Worm (Caenorhabditis elegans) whole organism, L4 larva: ENCODE data around the gene unc-39.
A peak's percentile ranks its signal among the peaks of the same experiment; 100 is the strongest.

Experiments used
- D1046.2 ChIP-seq: fragments of 200-800 bp; sonication (Bioruptor generic); IDR thresholded peaks from 2 replicates; pipeline ENCODE4 v1.3.6; 2022; ENCODE audit warnings: missing genetic modification characterization, missing compliant biosample characterization
- F26F4.8 ChIP-seq: fragments of 200-800 bp; sonication (Bioruptor generic); conservative IDR thresholded peaks from 2 replicates; pipeline ENCODE4 v1.3.6; 2022; ENCODE audit warnings: missing genetic modification characterization, missing compliant biosample characterization
- F44E2.7 ChIP-seq: fragments of 200-800 bp; sonication (Bioruptor generic); IDR thresholded peaks from 2 replicates; pipeline ENCODE4 v2.1.2; 2022; ENCODE audit warnings: missing genetic modification characterization, missing compliant biosample characterization
- T20F7.1 ChIP-seq: fragments of 200-800 bp; sonication (Bioruptor generic); optimal IDR thresholded peaks from 2 replicates; lab custom pipeline; 2018; ENCODE audit warnings: mild to moderate bottlenecking, missing genetic modification characterization, missing compliant biosample characterization
- Y48G9A.11 ChIP-seq: fragments of 200-800 bp; sonication (Bioruptor generic); IDR thresholded peaks from 2 replicates; pipeline ENCODE4 v1.3.6; 2022; ENCODE audit warnings: missing genetic modification reagents, missing genetic modification characterization, missing compliant biosample characterization
- Y5F2A.4 ChIP-seq: fragments of 200-800 bp; sonication (Bioruptor generic); optimal IDR thresholded peaks from 2 replicates; lab custom pipeline; 2018; ENCODE audit warnings: mild to moderate bottlenecking, missing genetic modification characterization, missing compliant biosample characterization
- ZK546.5 ChIP-seq, 2 experiments: sonication (generic microtip); optimal IDR thresholded peaks; 2 replicates each; lab custom pipeline; 2017; ENCODE audit warnings: missing biosample characterization in 2 of 2, missing genetic modification characterization in 2 of 2
- ama-1 ChIP-seq: fragments of 150-350 bp; optimal IDR thresholded peaks from 2 replicates; lab custom pipeline; 2014; ENCODE audit warnings: inconsistent platforms, mixed read lengths
- arid-1 ChIP-seq: fragments of 200-800 bp; sonication (Bioruptor generic); conservative IDR thresholded peaks from 2 replicates; pipeline ENCODE4 v1.3.6; 2022; ENCODE audit warnings: missing genetic modification reagents, missing genetic modification characterization, missing compliant biosample characterization
- attf-4 ChIP-seq: sonication (generic microtip); optimal IDR thresholded peaks from 3 replicates; lab custom pipeline; 2017; ENCODE audit warnings: missing biosample characterization, missing genetic modification characterization
- ces-1 ChIP-seq: fragments of 150-350 bp; sonication (generic microtip); optimal IDR thresholded peaks from 4 replicates; lab custom pipeline; 2014; ENCODE audit warnings: missing biosample characterization, missing genetic modification reagents, missing genetic modification characterization
- cey-2 ChIP-seq: sonication (generic microtip); optimal IDR thresholded peaks from 3 replicates; lab custom pipeline; 2017; ENCODE audit warnings: missing genetic modification characterization, mild to moderate bottlenecking, missing compliant biosample characterization, antibody characterized with exemption, borderline replicate concordance; ENCODE audit not compliant: insufficient read depth
- daf-12 ChIP-seq: fragments of 150-350 bp; optimal IDR thresholded peaks from 2 replicates; lab custom pipeline; 2014; ENCODE audit warnings: missing biosample characterization, missing genetic modification reagents, missing genetic modification characterization
- daf-16 ChIP-seq, 3 experiments: sonication (generic microtip); optimal IDR thresholded peaks; 2 replicates each; lab custom pipeline; 2016 to 2017; ENCODE audit warnings: missing genetic modification characterization in 3 of 3, missing genetic modification reagents in 3 of 3, mild to moderate bottlenecking in 2 of 3, missing compliant biosample characterization in 2 of 3, missing biosample characterization in 1 of 3, moderate library complexity in 1 of 3
- daf-19 ChIP-seq: fragments of 200-800 bp; sonication (Bioruptor generic); conservative IDR thresholded peaks from 2 replicates; pipeline ENCODE4 v1.3.6; 2022; ENCODE audit warnings: missing genetic modification characterization, missing compliant biosample characterization
- daf-8 ChIP-seq: fragments of 200-800 bp; sonication (Bioruptor generic); IDR thresholded peaks from 2 replicates; pipeline ENCODE4 v1.3.6; 2022; ENCODE audit warnings: missing genetic modification characterization, missing compliant biosample characterization
- dmd-8 ChIP-seq: fragments of 200-800 bp; sonication (Bioruptor generic); IDR thresholded peaks from 2 replicates; pipeline ENCODE4 v1.3.6; 2022; ENCODE audit warnings: missing genetic modification characterization, missing compliant biosample characterization
- dpl-1 ChIP-seq: fragments of 150-350 bp; optimal IDR thresholded peaks from 2 replicates; lab custom pipeline; 2014; ENCODE audit warnings: missing biosample characterization, missing genetic modification reagents, missing genetic modification characterization
- egl-27 ChIP-seq: sonication (generic microtip); optimal IDR thresholded peaks from 3 replicates; lab custom pipeline; 2017; ENCODE audit warnings: missing biosample characterization, missing genetic modification reagents, missing genetic modification characterization
- fos-1 ChIP-seq: fragments of 150-350 bp; optimal IDR thresholded peaks from 2 replicates; lab custom pipeline; 2014; ENCODE audit warnings: missing biosample characterization, missing genetic modification characterization
- hif-1 ChIP-seq, 2 experiments: sonication (generic microtip); optimal IDR thresholded peaks; 2 replicates each; lab custom pipeline; 2016 to 2017; ENCODE audit warnings: missing compliant biosample characterization in 2 of 2, missing genetic modification characterization in 2 of 2, missing genetic modification reagents in 2 of 2, missing genotype in 2 of 2, mild to moderate bottlenecking in 1 of 2
- lim-7 ChIP-seq: fragments of 200-800 bp; sonication (Bioruptor generic); IDR thresholded peaks from 2 replicates; pipeline ENCODE4 v1.3.6; 2022; ENCODE audit warnings: missing genetic modification characterization, missing compliant biosample characterization
- lin-13 ChIP-seq: fragments of 150-350 bp; optimal IDR thresholded peaks from 2 replicates; lab custom pipeline; 2014; ENCODE audit warnings: missing biosample characterization, missing genetic modification reagents, missing genetic modification characterization
- lin-15B ChIP-seq: fragments of 150-350 bp; sonication (generic microtip); optimal IDR thresholded peaks from 3 replicates; lab custom pipeline; 2014; ENCODE audit warnings: missing biosample characterization, missing genetic modification characterization
- lin-29 ChIP-seq: fragments of 200-800 bp; sonication (Bioruptor generic); IDR thresholded peaks from 2 replicates; pipeline ENCODE4 v1.3.6; 2022; ENCODE audit warnings: missing genetic modification reagents, missing genetic modification characterization, missing compliant biosample characterization
- lin-38 ChIP-seq: fragments of 200-800 bp; sonication (Bioruptor generic); IDR thresholded peaks from 2 replicates; pipeline ENCODE4 v1.3.6; 2022; ENCODE audit warnings: missing genetic modification reagents, missing genetic modification characterization, missing compliant biosample characterization
- madf-5 ChIP-seq, 2 experiments: fragments of 200-800 bp; sonication (Bioruptor generic); IDR thresholded peaks; 2 replicates each; pipeline ENCODE4 v1.3.6; 2022; ENCODE audit warnings: missing compliant biosample characterization in 2 of 2, missing genetic modification characterization in 2 of 2
- mep-1 ChIP-seq: fragments of 150-350 bp; sonication (generic microtip); optimal IDR thresholded peaks from 3 replicates; lab custom pipeline; 2014; ENCODE audit warnings: missing biosample characterization, missing genetic modification characterization
- mes-2 ChIP-seq: sonication (generic microtip); optimal IDR thresholded peaks from 2 replicates; lab custom pipeline; 2016; ENCODE audit warnings: missing genotype, mild to moderate bottlenecking, missing genetic modification characterization, missing compliant biosample characterization; ENCODE audit not compliant: poor library complexity, severe bottlenecking
- mxl-2 ChIP-seq: fragments of 200-800 bp; sonication (Bioruptor generic); conservative IDR thresholded peaks from 2 replicates; pipeline ENCODE4 v1.3.6; 2022; ENCODE audit warnings: missing genetic modification reagents, missing genetic modification characterization, missing compliant biosample characterization
- mxl-3 ChIP-seq: fragments of 200-800 bp; sonication (Bioruptor generic); optimal IDR thresholded peaks from 2 replicates; lab custom pipeline; 2018; ENCODE audit warnings: mild to moderate bottlenecking, missing genetic modification characterization, missing compliant biosample characterization
- nhr-237 ChIP-seq: sonication (generic microtip); optimal IDR thresholded peaks from 2 replicates; lab custom pipeline; 2017; ENCODE audit warnings: missing biosample characterization, missing genetic modification characterization
- nhr-41 ChIP-seq: fragments of 200-800 bp; sonication (Bioruptor generic); IDR thresholded peaks from 2 replicates; pipeline ENCODE4 v1.3.6; 2022; ENCODE audit warnings: missing genetic modification reagents, missing genetic modification characterization, missing compliant biosample characterization
- pha-4 ChIP-seq, 2 experiments: fragments of 150-350 bp in 1 of 2; fragments of 200-800 bp in 1 of 2; sonication (Bioruptor generic) in 1 of 2; IDR thresholded peaks in 1 of 2; optimal IDR thresholded peaks in 1 of 2; 2 replicates each; pipeline versions ENCODE4 v1.3.6 to Lab custom; 2014 to 2022; ENCODE audit warnings: missing genetic modification characterization in 2 of 2, missing genetic modification reagents in 2 of 2, missing biosample characterization in 1 of 2, missing compliant biosample characterization in 1 of 2
- php-3 ChIP-seq: fragments of 200-800 bp; sonication (Bioruptor generic); IDR thresholded peaks from 2 replicates; pipeline ENCODE4 v1.3.6; 2022; ENCODE audit warnings: missing genetic modification reagents, missing genetic modification characterization, missing compliant biosample characterization
- saeg-2 ChIP-seq: fragments of 200-800 bp; sonication (Bioruptor generic); IDR thresholded peaks from 2 replicates; pipeline ENCODE4 v1.3.6; 2022; ENCODE audit warnings: missing genetic modification reagents, missing genetic modification characterization, missing compliant biosample characterization
- sdz-12 ChIP-seq: fragments of 200-800 bp; sonication (Bioruptor generic); optimal IDR thresholded peaks from 2 replicates; lab custom pipeline; 2018; ENCODE audit warnings: mild to moderate bottlenecking, missing genetic modification characterization, missing compliant biosample characterization
- set-16 ChIP-seq: fragments of 200-800 bp; sonication (Bioruptor generic); IDR thresholded peaks from 2 replicates; pipeline ENCODE4 v1.3.6; 2022; ENCODE audit warnings: missing genetic modification reagents, missing genetic modification characterization, missing compliant biosample characterization
- skn-1 ChIP-seq: fragments of 150-350 bp; optimal IDR thresholded peaks from 2 replicates; lab custom pipeline; 2014; ENCODE audit warnings: missing biosample characterization, missing genetic modification characterization
- snpc-4 ChIP-seq: fragments of 150-350 bp; optimal IDR thresholded peaks from 2 replicates; lab custom pipeline; 2014; ENCODE audit warnings: missing biosample characterization, missing genetic modification characterization
- zag-1 ChIP-seq: fragments of 150-350 bp; optimal IDR thresholded peaks from 2 replicates; lab custom pipeline; 2014; ENCODE audit warnings: missing biosample characterization, missing genetic modification characterization
- zip-2 ChIP-seq: fragments of 150-350 bp; optimal IDR thresholded peaks from 2 replicates; lab custom pipeline; 2014; ENCODE audit warnings: missing biosample characterization, missing genetic modification characterization
- ztf-11 ChIP-seq: fragments of 150-350 bp; optimal IDR thresholded peaks from 2 replicates; lab custom pipeline; 2014; ENCODE audit warnings: missing biosample characterization, missing genetic modification characterization
- ztf-7 ChIP-seq: fragments of 150-350 bp; optimal IDR thresholded peaks from 2 replicates; lab custom pipeline; 2014; ENCODE audit warnings: missing biosample characterization, missing genetic modification characterization

The unc-39 gene

ce11 chrV:14405647-14406046 lies 32.8 kb downstream of the unc-39 start:
- TF ChIP-seq sdz-12 (GFP tag; lab: Kevin White, UChicago) (no peak), cey-2 (tag; lab: Kevin White, UChicago) (no peak), ces-1 (GFP tag; lab: Kevin White, UChicago) (no peak), F26F4.8 (GFP tag; lab: Robert Waterston, UW) (no peak), D1046.2 (GFP tag; lab: Robert Waterston, UW) (no peak), snpc-4 (tag; lab: Kevin White, UChicago) (no peak), hif-1 (tag; optimal IDR thresholded peaks at IDR 0.05; lab: Kevin White, UChicago) (no peak), mes-2 (no peak), lin-15B (no peak), php-3 (GFP tag; lab: Robert Waterston, UW) (no peak), saeg-2 (GFP tag; lab: Robert Waterston, UW) (no peak), lin-29 (GFP tag; lab: Robert Waterston, UW) (no peak), ztf-11 (no peak), attf-4 (tag; lab: Kevin White, UChicago) (no peak), nhr-41 (no peak)

ce11 chrV:14408774-14409173 lies 35.9 kb downstream of the unc-39 start, which contains the start of gene gnrr-2:
Gene gnrr-2, plus strand, starts transcription at chrV:14409074.
- TF ChIP-seq skn-1 (tag; lab: Kevin White, UChicago) = no peak
- TF ChIP-seq madf-5 (GFP tag; IDR thresholded peaks at IDR 0.05; lab: Robert Waterston, UW) = no peak
- TF ChIP-seq lin-29 (GFP tag; lab: Robert Waterston, UW) = no peak
- TF ChIP-seq F44E2.7 (GFP tag; lab: Robert Waterston, UW) = no peak
- TF ChIP-seq lin-15B = no peak
- TF ChIP-seq, all 104 proteins: peak for 0

ce11 chrV:14409905-14410304 lies 37.0 kb downstream of the unc-39 start:
- TF ChIP-seq hif-1 (tag; optimal IDR thresholded peaks at IDR 0.05; lab: Kevin White, UChicago) (no peak), dmd-8 (no peak), egl-27 (no peak), snpc-4 (tag; lab: Kevin White, UChicago) (no peak), ztf-7 (tag; lab: Kevin White, UChicago) (peak; percentile 21), zip-2 (tag; lab: Kevin White, UChicago) (peak; percentile 39), lin-15B (no peak), set-16 (no peak), D1046.2 (GFP tag; lab: Robert Waterston, UW) (no peak), daf-16 (GFP tag; optimal IDR thresholded peaks at IDR 0.05; lab: Kevin White, UChicago) (no peak), daf-16 (tag; optimal IDR thresholded peaks at IDR 0.05; lab: Kevin White, UChicago) (peak; percentile 86), mep-1 (tag; lab: Kevin White, UChicago) (no peak), ztf-11 (no peak), daf-8 (GFP tag; lab: Robert Waterston, UW) (no peak), zag-1 (tag; lab: Kevin White, UChicago) (no peak)

- TF ChIP-seq mxl-3 (GFP tag; lab: Kevin White, UChicago) = no peak
- TF ChIP-seq sdz-12 (GFP tag; lab: Kevin White, UChicago) = no peak
- TF ChIP-seq ZK546.5 (tag; optimal IDR thresholded peaks at IDR 0.05; lab: Kevin White, UChicago) = no peak
- no peak for TF ChIP-seq attf-4 (tag; lab: Kevin White, UChicago)
- TF ChIP-seq nhr-237 (tag; lab: Kevin White, UChicago) = no peak
- no peak for TF ChIP-seq Y5F2A.4 (GFP tag; lab: Kevin White, UChicago)
- TF ChIP-seq arid-1 (GFP tag; lab: Robert Waterston, UW) = 0 out of 2 replicates have a peak, but pooled peaks have one; percentile 40
- TF ChIP-seq fos-1 (tag; lab: Kevin White, UChicago) = no peak
- no peak for TF ChIP-seq lin-13
- no peak for TF ChIP-seq F44E2.7 (GFP tag; lab: Robert Waterston, UW)
- no peak for TF ChIP-seq pha-4 (GFP tag; IDR thresholded peaks at IDR 0.05; lab: Robert Waterston, UW)
- no peak for TF ChIP-seq pha-4 (tag; optimal IDR thresholded peaks at IDR 0.05; lab: Kevin White, UChicago)
- no peak for TF ChIP-seq Y48G9A.11 (GFP tag; lab: Robert Waterston, UW)
- no peak for TF ChIP-seq mxl-2 (GFP tag; lab: Robert Waterston, UW)
- no peak for TF ChIP-seq madf-5 (GFP tag; IDR thresholded peaks at IDR 0.05; lab: Robert Waterston, UW)
- TF ChIP-seq dpl-1 (GFP tag; lab: Kevin White, UChicago) = no peak
- TF ChIP-seq snpc-4 (tag; lab: Kevin White, UChicago) = no peak
- TF ChIP-seq daf-19 (GFP tag; lab: Robert Waterston, UW) = no peak
- peak; percentile 35 for TF ChIP-seq mes-2
- TF ChIP-seq lim-7 (GFP tag; lab: Robert Waterston, UW) = 0 out of 2 replicates have a peak, but pooled peaks have one; percentile 45
- TF ChIP-seq lin-29 (GFP tag; lab: Robert Waterston, UW) = no peak
- TF ChIP-seq T20F7.1 (GFP tag; lab: Kevin White, UChicago) = no peak
- peak; percentile 45 for TF ChIP-seq ama-1
- TF ChIP-seq lin-38 (GFP tag; lab: Robert Waterston, UW) = peak; percentile 35; the same call in 1 of the 2 replicates
- TF ChIP-seq daf-12 (tag; lab: Kevin White, UChicago) = no peak
- no peak for TF ChIP-seq php-3 (GFP tag; lab: Robert Waterston, UW)
Measured at ce11 chrV:14411989-14412388, 39.1 kb downstream of the unc-39 start.
